Worm (Caenorhabditis elegans) whole organism, L1 larva: ENCODE measurements around the gene C18A11.1.
A peak's percentile ranks its signal among the peaks of the same experiment; 100 is the strongest.

Experiments
- C04F5.9 ChIP-seq: sonication (generic microtip); optimal IDR thresholded peaks from 2 replicates; lab custom pipeline; 2016; ENCODE audit warnings: missing genetic modification characterization, missing compliant biosample characterization
- alr-1 ChIP-seq: fragments of 200-800 bp; sonication (Bioruptor generic); optimal IDR thresholded peaks from 2 replicates; lab custom pipeline; 2018; ENCODE audit warnings: borderline replicate concordance, mild to moderate bottlenecking, missing genetic modification characterization, missing compliant biosample characterization
- ama-1 ChIP-seq: fragments of 150-350 bp; optimal IDR thresholded peaks from 2 replicates; lab custom pipeline; 2014
- ceh-8 ChIP-seq: fragments of 200-800 bp; sonication (Bioruptor generic); optimal IDR thresholded peaks from 2 replicates; lab custom pipeline; 2018; ENCODE audit warnings: mild to moderate bottlenecking, missing genetic modification characterization, moderate library complexity, missing compliant biosample characterization
- ceh-82 ChIP-seq, 3 experiments: fragments of 150-350 bp in 1 of 3; sonication (generic microtip) in 2 of 3; optimal IDR thresholded peaks; 2 replicates each; lab custom pipeline; 2014 to 2017; ENCODE audit warnings: missing biosample characterization in 3 of 3, missing genetic modification characterization in 3 of 3
- ceh-90 ChIP-seq: sonication (generic microtip); optimal IDR thresholded peaks from 2 replicates; lab custom pipeline; 2016; ENCODE audit warnings: missing genetic modification characterization, missing compliant biosample characterization
- dsc-1 ChIP-seq: sonication (generic microtip); optimal IDR thresholded peaks from 2 replicates; lab custom pipeline; 2016; ENCODE audit warnings: mild to moderate bottlenecking, missing genetic modification characterization, missing compliant biosample characterization
- elt-2 ChIP-seq: sonication (generic microtip); optimal IDR thresholded peaks from 2 replicates; lab custom pipeline; 2016; ENCODE audit warnings: missing genetic modification characterization, mild to moderate bottlenecking, inconsistent platforms, missing compliant biosample characterization, missing genetic modification reagents
- elt-3 ChIP-seq, 6 experiments: fragments of 150-350 bp in 1 of 6; sonication (generic microtip); optimal IDR thresholded peaks; 2 replicates each; lab custom pipeline; 2017 to 2018; ENCODE audit warnings: missing biosample characterization in 6 of 6, missing genetic modification characterization in 6 of 6, inconsistent platforms in 1 of 6
- ets-5 ChIP-seq: fragments of 200-800 bp; sonication (Bioruptor generic); IDR thresholded peaks from 2 replicates; pipeline ENCODE4 v1.3.6; 2022; ENCODE audit warnings: missing genetic modification characterization, missing compliant biosample characterization
- fkh-10 ChIP-seq: sonication (generic microtip); optimal IDR thresholded peaks from 2 replicates; lab custom pipeline; 2017; ENCODE audit warnings: missing biosample characterization, missing genetic modification reagents, missing genetic modification characterization
- fkh-4 ChIP-seq: sonication (generic microtip); optimal IDR thresholded peaks from 2 replicates; lab custom pipeline; 2016; ENCODE audit warnings: missing compliant biosample characterization, missing genetic modification characterization, borderline replicate concordance
- hlh-17 ChIP-seq: fragments of 200-800 bp; sonication (Bioruptor generic); optimal IDR thresholded peaks from 2 replicates; lab custom pipeline; 2018; ENCODE audit warnings: missing genetic modification characterization, mild to moderate bottlenecking, missing compliant biosample characterization, moderate library complexity, borderline replicate concordance
- hlh-4 ChIP-seq: sonication (generic microtip); optimal IDR thresholded peaks from 2 replicates; lab custom pipeline; 2016; ENCODE audit warnings: mild to moderate bottlenecking, missing genetic modification characterization, missing compliant biosample characterization
- irx-1 ChIP-seq: sonication (generic microtip); optimal IDR thresholded peaks from 2 replicates; lab custom pipeline; 2016; ENCODE audit warnings: missing genetic modification characterization, missing compliant biosample characterization
- isw-1 ChIP-seq: fragments of 200-800 bp; sonication (Bioruptor generic); IDR thresholded peaks from 2 replicates; pipeline ENCODE4 v1.3.6; 2022; ENCODE audit warnings: missing genetic modification characterization, missing compliant biosample characterization
- jun-1 ChIP-seq: fragments of 150-350 bp; optimal IDR thresholded peaks from 2 replicates; lab custom pipeline; 2014; ENCODE audit warnings: missing biosample characterization, missing genetic modification reagents, missing genetic modification characterization
- lin-14 ChIP-seq: fragments of 200-800 bp; sonication (Bioruptor generic); optimal IDR thresholded peaks from 2 replicates; lab custom pipeline; 2018; ENCODE audit warnings: mild to moderate bottlenecking, missing genetic modification characterization, moderate library complexity, missing compliant biosample characterization
- lin-15B ChIP-seq: fragments of 150-350 bp; sonication (generic microtip); optimal IDR thresholded peaks from 3 replicates; lab custom pipeline; 2014; ENCODE audit warnings: missing biosample characterization, missing genetic modification characterization
- lin-39 ChIP-seq: fragments of 150-350 bp; optimal IDR thresholded peaks from 2 replicates; lab custom pipeline; 2014; ENCODE audit warnings: missing biosample characterization, missing genetic modification reagents, missing genetic modification characterization
- lir-3 ChIP-seq: sonication (generic microtip); optimal IDR thresholded peaks from 2 replicates; lab custom pipeline; 2016; ENCODE audit warnings: mild to moderate bottlenecking, missing genetic modification characterization, moderate library complexity, missing compliant biosample characterization; ENCODE audit not compliant: poor library complexity
- mab-9 ChIP-seq: fragments of 200-800 bp; sonication (Bioruptor generic); IDR thresholded peaks from 2 replicates; pipeline ENCODE4 v1.3.6; 2022; ENCODE audit warnings: missing genetic modification reagents, missing genetic modification characterization, missing compliant biosample characterization
- mdl-1 ChIP-seq, 2 experiments: fragments of 150-350 bp; optimal IDR thresholded peaks; 2 replicates each; lab custom pipeline; 2014 to 2017; ENCODE audit warnings: missing biosample characterization in 2 of 2, missing genetic modification characterization in 2 of 2, inconsistent platforms in 1 of 2
- mep-1 ChIP-seq: fragments of 150-350 bp; optimal IDR thresholded peaks from 2 replicates; lab custom pipeline; 2014; ENCODE audit warnings: missing biosample characterization, missing genetic modification characterization
- nhr-12 ChIP-seq: sonication (generic microtip); optimal IDR thresholded peaks from 2 replicates; lab custom pipeline; 2017; ENCODE audit warnings: missing biosample characterization, missing genetic modification characterization
- nhr-19 ChIP-seq: fragments of 200-800 bp; sonication (Bioruptor generic); conservative IDR thresholded peaks from 2 replicates; pipeline ENCODE4 v1.3.6; 2022; ENCODE audit warnings: missing genetic modification characterization, missing compliant biosample characterization
- nhr-47 ChIP-seq: sonication (generic microtip); optimal IDR thresholded peaks from 2 replicates; lab custom pipeline; 2016; ENCODE audit warnings: mild to moderate bottlenecking, missing genetic modification characterization, moderate library complexity, missing compliant biosample characterization
- nhr-71 ChIP-seq: sonication (generic microtip); optimal IDR thresholded peaks from 2 replicates; lab custom pipeline; 2016; ENCODE audit warnings: mild to moderate bottlenecking, missing genetic modification characterization, moderate library complexity, missing compliant biosample characterization
- nhr-77 ChIP-seq: fragments of 150-350 bp; optimal IDR thresholded peaks from 2 replicates; lab custom pipeline; 2014; ENCODE audit warnings: missing biosample characterization, missing genetic modification characterization
- nhr-85 ChIP-seq: sonication (generic microtip); peaks from one replicate; lab custom pipeline; 2016; ENCODE audit warnings: missing genetic modification characterization, inconsistent platforms, missing compliant biosample characterization
- nhr-90 ChIP-seq: sonication (generic microtip); optimal IDR thresholded peaks from 2 replicates; lab custom pipeline; 2016; ENCODE audit warnings: mild to moderate bottlenecking, missing genetic modification characterization, missing compliant biosample characterization; ENCODE audit not compliant: poor library complexity
- rnt-1 ChIP-seq: sonication (generic microtip); optimal IDR thresholded peaks from 2 replicates; lab custom pipeline; 2016; ENCODE audit warnings: mild to moderate bottlenecking, missing genetic modification characterization, moderate library complexity, missing compliant biosample characterization
- snpc-4 ChIP-seq: fragments of 150-350 bp; optimal IDR thresholded peaks from 2 replicates; lab custom pipeline; 2014; ENCODE audit warnings: missing biosample characterization, missing genetic modification characterization
- snu-23 ChIP-seq: sonication (generic microtip); optimal IDR thresholded peaks from 2 replicates; lab custom pipeline; 2016; ENCODE audit warnings: missing genetic modification characterization, missing compliant biosample characterization
- sox-4 ChIP-seq: sonication (generic microtip); optimal IDR thresholded peaks from 2 replicates; lab custom pipeline; 2016; ENCODE audit warnings: missing genetic modification characterization, missing compliant biosample characterization
- sptf-1 ChIP-seq: fragments of 150-350 bp; optimal IDR thresholded peaks from 2 replicates; lab custom pipeline; 2014; ENCODE audit warnings: missing biosample characterization, missing genetic modification characterization
- tbx-2 ChIP-seq: sonication (generic microtip); optimal IDR thresholded peaks from 2 replicates; lab custom pipeline; 2016; ENCODE audit warnings: missing genetic modification characterization, missing compliant biosample characterization
- tlp-1 ChIP-seq: fragments of 150-350 bp; optimal IDR thresholded peaks from 2 replicates; lab custom pipeline; 2014; ENCODE audit warnings: missing biosample characterization, missing genetic modification characterization
- unc-130 ChIP-seq: fragments of 150-350 bp; optimal IDR thresholded peaks from 2 replicates; lab custom pipeline; 2017; ENCODE audit warnings: missing biosample characterization, missing genetic modification characterization, inconsistent platforms
- unc-86 ChIP-seq: sonication (generic microtip); optimal IDR thresholded peaks from 2 replicates; lab custom pipeline; 2016; ENCODE audit warnings: missing genetic modification characterization, missing compliant biosample characterization
- unc-98 ChIP-seq: fragments of 200-800 bp; sonication (Bioruptor generic); IDR thresholded peaks from 2 replicates; pipeline ENCODE4 v1.3.6; 2022; ENCODE audit warnings: missing genetic modification characterization, missing compliant biosample characterization
- xbp-1 ChIP-seq: sonication (generic microtip); optimal IDR thresholded peaks from 2 replicates; lab custom pipeline; 2016; ENCODE audit warnings: missing genetic modification characterization, missing compliant biosample characterization
- zip-4 ChIP-seq: fragments of 200-800 bp; sonication (Bioruptor generic); optimal IDR thresholded peaks from 2 replicates; lab custom pipeline; 2018; ENCODE audit warnings: mild to moderate bottlenecking, missing genetic modification characterization, moderate library complexity, missing compliant biosample characterization
- ztf-11 ChIP-seq, 2 experiments: sonication (generic microtip); optimal IDR thresholded peaks; 2 replicates each; lab custom pipeline; 2016 to 2017; ENCODE audit warnings: missing genetic modification characterization in 2 of 2, missing biosample characterization in 1 of 2, missing compliant biosample characterization in 1 of 2
- ztf-4 ChIP-seq: fragments of 150-350 bp; optimal IDR thresholded peaks from 2 replicates; lab custom pipeline; 2014; ENCODE audit warnings: missing biosample characterization, missing genetic modification characterization

The C18A11.1 gene

DNA sequence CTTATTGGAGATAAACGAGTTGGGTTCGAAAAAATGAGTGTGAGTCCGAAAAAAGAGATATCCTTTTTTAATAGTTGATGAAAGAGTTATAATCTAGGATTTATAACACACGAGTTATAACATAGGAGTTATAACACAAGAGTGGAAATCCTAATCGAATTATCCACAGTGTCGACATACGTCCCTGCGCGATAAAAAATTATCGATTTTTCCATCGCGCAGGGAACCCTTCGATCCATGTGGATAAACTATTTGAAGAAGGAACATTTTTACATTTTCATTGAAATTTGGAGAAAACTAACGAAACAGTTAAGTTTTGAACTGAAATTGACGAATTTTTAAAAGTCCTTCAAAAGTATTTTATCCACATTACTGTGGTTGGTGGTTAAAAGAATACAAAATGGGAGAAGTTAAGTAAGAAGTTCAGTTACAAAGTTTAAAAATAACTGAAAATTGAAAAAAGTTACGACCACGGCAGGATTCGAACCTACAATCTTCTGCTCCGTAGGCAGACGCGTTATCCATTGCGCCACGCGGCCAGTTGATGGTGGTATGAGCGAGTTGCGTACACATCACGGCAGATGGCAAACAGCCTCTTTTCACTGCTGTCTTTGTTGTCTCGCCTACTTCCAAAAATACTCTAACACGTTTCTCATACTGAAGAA, 32.8 kb upstream of the C18A11.1 start (continued):
- peak; percentile 99 for TF ChIP-seq tbx-2 (tag; lab: Kevin White, UChicago)
- TF ChIP-seq zip-4 (GFP tag; lab: Kevin White, UChicago): peak; percentile 97
- TF ChIP-seq elt-3 (tag; optimal IDR thresholded peaks at IDR 0.05; lab: Kevin White, UChicago): peak in 5 of 6 experiments; percentile 62 to 100 (median 82)
- peak; percentile 97 for TF ChIP-seq mab-9 (GFP tag; lab: Robert Waterston, UW)
- TF ChIP-seq hlh-17 (GFP tag; lab: Kevin White, UChicago): no peak
- TF ChIP-seq alr-1 (tag; lab: Kevin White, UChicago): no peak
- TF ChIP-seq fkh-10 (GFP tag; lab: Kevin White, UChicago): peak; percentile 99
- peak; percentile 42 to 86 for TF ChIP-seq mdl-1 (tag; optimal IDR thresholded peaks at IDR 0.05; lab: Kevin White, UChicago)
- peak; percentile 98 for TF ChIP-seq nhr-19 (GFP tag; lab: Robert Waterston, UW)
- no peak for TF ChIP-seq ets-5
- TF ChIP-seq ceh-90 (tag; lab: Kevin White, UChicago): peak; percentile 69
- peak; percentile 93 for TF ChIP-seq fkh-4 (tag; lab: Kevin White, UChicago)
- peak; percentile 100 for TF ChIP-seq snu-23
- peak; percentile 97 for TF ChIP-seq xbp-1 (tag; lab: Kevin White, UChicago)
- TF ChIP-seq lir-3 (tag; lab: Kevin White, UChicago): peak; percentile 92
- peak; percentile 100 for TF ChIP-seq mep-1 (tag; lab: Kevin White, UChicago)
- peak; percentile 97 for TF ChIP-seq unc-86 (tag; lab: Kevin White, UChicago)
- peak; percentile 100 for TF ChIP-seq dsc-1 (tag; lab: Kevin White, UChicago)
- peak; percentile 99 for TF ChIP-seq jun-1
- peak; percentile 7 for TF ChIP-seq tlp-1 (tag; lab: Kevin White, UChicago)
- TF ChIP-seq nhr-47 (tag; lab: Kevin White, UChicago): peak; percentile 100
- peak; percentile 99 for TF ChIP-seq sox-4 (tag; lab: Kevin White, UChicago)
- peak; percentile 71 for TF ChIP-seq unc-130 (tag; lab: Kevin White, UChicago)
- peak; percentile 59 for TF ChIP-seq lin-15B (tag; lab: Kevin White, UChicago)
- TF ChIP-seq nhr-77 (tag; lab: Kevin White, UChicago): peak; percentile 97
- peak; percentile 99 for TF ChIP-seq nhr-85 (tag; lab: Kevin White, UChicago)
- peak; percentile 96 for TF ChIP-seq elt-2
- peak; percentile 99 for TF ChIP-seq nhr-71 (tag; lab: Kevin White, UChicago)
- peak; percentile 84 for TF ChIP-seq unc-98 (GFP tag; lab: Robert Waterston, UW)
- TF ChIP-seq hlh-4: peak; percentile 44
- TF ChIP-seq ztf-4 (tag; lab: Kevin White, UChicago): peak; percentile 99
- TF ChIP-seq ceh-82 (tag; optimal IDR thresholded peaks at IDR 0.05; lab: Kevin White, UChicago): peak; percentile 98 to 99 (median 99)
- peak; percentile 99 for TF ChIP-seq irx-1 (tag; lab: Kevin White, UChicago)
- peak; percentile 99 for TF ChIP-seq lin-39 (tag; lab: Kevin White, UChicago)
- TF ChIP-seq isw-1 (GFP tag; lab: Robert Waterston, UW): peak; percentile 92
- peak; percentile 91 for TF ChIP-seq snpc-4
- TF ChIP-seq ztf-11 (tag; optimal IDR thresholded peaks at IDR 0.05; lab: Kevin White, UChicago): peak; percentile 30 to 94
- peak; percentile 97 for TF ChIP-seq rnt-1 (tag; lab: Kevin White, UChicago)

DNA sequence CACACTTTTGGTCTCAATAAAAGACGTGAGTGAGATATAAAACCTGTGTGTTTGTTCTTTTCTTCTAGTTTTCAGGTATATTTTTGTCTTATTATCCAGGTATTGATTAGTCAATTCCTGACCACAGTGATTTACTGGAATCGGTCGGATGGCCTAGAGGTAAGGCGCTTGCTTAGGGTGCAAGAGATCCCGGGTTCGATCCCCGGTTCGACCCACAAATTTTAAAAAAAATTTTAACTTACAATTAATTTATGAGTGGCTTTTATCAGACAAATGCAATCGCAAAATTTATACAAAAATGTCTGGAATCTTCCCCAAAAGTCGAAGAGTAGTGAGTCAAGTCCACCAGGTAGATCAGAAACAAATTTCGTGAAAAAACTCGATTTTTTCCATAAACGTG, 31.8 kb upstream of the C18A11.1 start:
- no peak for TF ChIP-seq jun-1
- no peak for TF ChIP-seq elt-3 (tag; optimal IDR thresholded peaks at IDR 0.05; lab: Kevin White, UChicago)
- no peak for TF ChIP-seq nhr-12 (tag; lab: Kevin White, UChicago)
- no peak for TF ChIP-seq C04F5.9 (tag; lab: Kevin White, UChicago)
- no peak for TF ChIP-seq nhr-90 (tag; lab: Kevin White, UChicago)
- no peak for TF ChIP-seq ceh-82 (tag; optimal IDR thresholded peaks at IDR 0.05; lab: Kevin White, UChicago)
- no peak for TF ChIP-seq ztf-11 (tag; optimal IDR thresholded peaks at IDR 0.05; lab: Kevin White, UChicago)
- no peak for TF ChIP-seq nhr-71 (tag; lab: Kevin White, UChicago)
- no peak for TF ChIP-seq lin-14
- TF ChIP-seq ama-1 (lab: Kevin White, UChicago): no peak
- TF ChIP-seq ceh-90 (tag; lab: Kevin White, UChicago): no peak
- TF ChIP-seq sptf-1 (tag; lab: Kevin White, UChicago): no peak
- no peak for TF ChIP-seq ceh-8
- TF ChIP-seq zip-4 (GFP tag; lab: Kevin White, UChicago): no peak
- TF ChIP-seq fkh-10 (GFP tag; lab: Kevin White, UChicago): no peak
